Worm (Caenorhabditis elegans): ENCODE data around the gene srg-4.

DNA sequence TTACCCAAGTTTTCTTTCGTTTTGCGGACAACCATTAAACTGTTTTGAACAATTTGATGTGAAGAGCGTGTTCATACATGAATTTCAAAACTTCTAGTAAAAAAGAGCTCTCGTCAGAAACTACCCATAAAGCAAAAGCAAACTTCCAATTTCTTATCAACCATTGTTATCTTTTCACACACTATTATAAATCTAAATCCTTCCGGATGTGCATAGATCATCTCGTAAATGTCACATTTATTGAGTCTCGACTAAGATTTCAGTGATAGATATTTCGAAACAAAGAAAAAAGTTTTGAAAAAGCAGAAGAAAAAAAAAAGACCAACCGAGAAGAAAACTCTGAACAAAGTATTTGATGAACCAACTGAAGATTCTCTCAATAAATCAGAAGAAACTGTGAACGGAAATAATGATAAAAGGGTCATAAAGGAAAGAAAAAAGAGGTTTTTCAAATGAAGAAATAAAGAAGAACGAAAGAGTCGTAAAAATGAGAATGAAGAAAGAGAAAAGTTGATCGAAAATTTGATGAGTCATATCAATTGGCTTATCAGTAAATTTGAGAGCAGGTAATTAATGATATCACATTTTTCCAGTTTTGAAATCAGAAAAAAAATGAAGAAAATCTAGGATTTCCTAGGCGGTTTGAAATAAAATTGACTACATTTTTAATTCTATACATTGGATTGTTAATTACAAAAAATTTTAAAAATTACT, 28.7 kb upstream of the srg-4 start:
- TF ChIP-seq ref-1 (GFP tag; conservative IDR thresholded peaks at IDR 0.05) (no peak), med-1 (GFP tag; optimal IDR thresholded peaks at IDR 0.05; ENCODE audit: insufficient read depth) (no peak), cog-1 (tag; optimal IDR thresholded peaks at IDR 0.05) (no peak), flt-1 (GFP tag; IDR thresholded peaks at IDR 0.05) (no peak), T22C8.4 (GFP tag; IDR thresholded peaks at IDR 0.05) (no peak), ztf-23 (GFP tag; IDR thresholded peaks at IDR 0.05) (no peak), klf-2 (GFP tag; conservative IDR thresholded peaks at IDR 0.05) (no peak)

All from whole organism, midembryonic.